Fruit fly (Drosophila melanogaster) whole organism, embryonic: Measurements from ENCODE around the gene CG16957.

Experiments used
- BEAF-32 ChIP-seq: fragments of 200-800 bp; sonication (Bioruptor generic); optimal IDR thresholded peaks from 3 replicates; lab custom pipeline; 2017; ENCODE audit warnings: missing biosample characterization, missing genetic modification characterization, mild to moderate bottlenecking, moderate library complexity, missing genetic modification reagents
- CG10267 ChIP-seq: fragments of 200-800 bp; sonication (Bioruptor generic); optimal IDR thresholded peaks from 2 replicates; lab custom pipeline; 2018; ENCODE audit warnings: missing biosample characterization, mild to moderate bottlenecking, missing genetic modification characterization, moderate library complexity
- CG10462 ChIP-seq: fragments of 200-800 bp; sonication (Bioruptor generic); optimal IDR thresholded peaks from 2 replicates; lab custom pipeline; 2016; ENCODE audit warnings: missing biosample characterization, missing genetic modification characterization
- CG1233 ChIP-seq: fragments of 200-800 bp; sonication (Bioruptor generic); optimal IDR thresholded peaks from 4 replicates; lab custom pipeline; 2018; ENCODE audit warnings: missing biosample characterization, mild to moderate bottlenecking, missing genetic modification characterization
- CG13775 ChIP-seq: fragments of 200-800 bp; sonication (Bioruptor generic); optimal IDR thresholded peaks from 3 replicates; lab custom pipeline; 2017; ENCODE audit warnings: missing biosample characterization, mild to moderate bottlenecking, missing genetic modification characterization
- CG1529 ChIP-seq: fragments of 200-800 bp; sonication (Bioruptor generic); optimal IDR thresholded peaks from 3 replicates; lab custom pipeline; 2018; ENCODE audit warnings: missing biosample characterization, missing genetic modification characterization
- CG17802 ChIP-seq: fragments of 200-800 bp; sonication (Bioruptor generic); optimal IDR thresholded peaks from 2 replicates; lab custom pipeline; 2018; ENCODE audit warnings: missing biosample characterization, mild to moderate bottlenecking, missing genetic modification characterization, moderate library complexity
- CG2678 ChIP-seq: fragments of 200-800 bp; sonication (Bioruptor generic); optimal IDR thresholded peaks from 3 replicates; lab custom pipeline; 2019; ENCODE audit warnings: missing biosample characterization, mild to moderate bottlenecking, missing genetic modification characterization, moderate library complexity
- CG32767 ChIP-seq: fragments of 200-800 bp; sonication (Bioruptor generic); IDR thresholded peaks from 2 replicates; pipeline ENCODE4 v1.3.6; 2022; ENCODE audit warnings: missing biosample characterization, missing genetic modification characterization
- CG4424 ChIP-seq: fragments of 200-800 bp; sonication (Bioruptor generic); optimal IDR thresholded peaks from 3 replicates; lab custom pipeline; 2016; ENCODE audit warnings: missing biosample characterization, missing genetic modification characterization
- CG5180 ChIP-seq: fragments of 200-800 bp; sonication (Bioruptor generic); optimal IDR thresholded peaks from 3 replicates; lab custom pipeline; 2017; ENCODE audit warnings: missing biosample characterization, missing genetic modification characterization, mild to moderate bottlenecking, moderate library complexity, missing genetic modification reagents
- CG6683 ChIP-seq: fragments of 200-800 bp; sonication (Bioruptor generic); optimal IDR thresholded peaks from 2 replicates; lab custom pipeline; 2017; ENCODE audit warnings: missing biosample characterization, mild to moderate bottlenecking, missing genetic modification characterization, missing genetic modification reagents
- CG7271 ChIP-seq: fragments of 200-800 bp; sonication (Bioruptor generic); optimal IDR thresholded peaks from 2 replicates; lab custom pipeline; 2018; ENCODE audit warnings: missing biosample characterization, mild to moderate bottlenecking, missing genetic modification characterization, moderate library complexity
- CG7372 ChIP-seq: fragments of 200-800 bp; sonication (Bioruptor generic); IDR thresholded peaks from 2 replicates; pipeline ENCODE4 v1.3.6; 2022; ENCODE audit warnings: missing biosample characterization, missing genetic modification characterization
- CG7839 ChIP-seq: fragments of 200-800 bp; sonication (Bioruptor generic); optimal IDR thresholded peaks from 3 replicates; lab custom pipeline; 2018; ENCODE audit warnings: missing biosample characterization, mild to moderate bottlenecking, missing genetic modification characterization, moderate library complexity
- CG9215 ChIP-seq: fragments of 200-800 bp; sonication (Bioruptor generic); IDR thresholded peaks from 2 replicates; pipeline ENCODE4 v1.3.6; 2022; ENCODE audit warnings: missing biosample characterization, missing genetic modification characterization
- CG9797 ChIP-seq: fragments of 200-800 bp; sonication (Bioruptor generic); optimal IDR thresholded peaks from 3 replicates; lab custom pipeline; 2018; ENCODE audit warnings: missing biosample characterization, mild to moderate bottlenecking, missing genetic modification characterization
- D19B ChIP-seq: fragments of 200-800 bp; sonication (Bioruptor generic); optimal IDR thresholded peaks from 2 replicates; lab custom pipeline; 2017; ENCODE audit warnings: missing biosample characterization, mild to moderate bottlenecking, missing genetic modification characterization
- Drgx ChIP-seq: fragments of 200-800 bp; sonication (Bioruptor generic); IDR thresholded peaks from 2 replicates; pipeline ENCODE4 v1.3.6; 2022; ENCODE audit warnings: missing biosample characterization, missing genetic modification characterization
- Fer1 ChIP-seq: fragments of 200-800 bp; sonication (Bioruptor generic); optimal IDR thresholded peaks from 2 replicates; lab custom pipeline; 2017; ENCODE audit warnings: missing biosample characterization, mild to moderate bottlenecking, missing genetic modification characterization
- Fer3 ChIP-seq: fragments of 200-800 bp; sonication (Bioruptor generic); optimal IDR thresholded peaks from 2 replicates; lab custom pipeline; 2018; ENCODE audit warnings: missing biosample characterization, mild to moderate bottlenecking, missing genetic modification characterization, moderate library complexity
- GATAe ChIP-seq: fragments of 200-800 bp; sonication (Bioruptor generic); conservative IDR thresholded peaks from 2 replicates; pipeline ENCODE4 v1.3.6; 2022; ENCODE audit warnings: missing biosample characterization, missing genetic modification characterization
- HLH3B ChIP-seq: fragments of 200-800 bp; sonication (Bioruptor generic); IDR thresholded peaks from 2 replicates; pipeline ENCODE4 v1.3.6; 2022; ENCODE audit warnings: missing biosample characterization, missing genetic modification characterization
- Hand ChIP-seq: fragments of 200-800 bp; sonication (Bioruptor generic); optimal IDR thresholded peaks from 2 replicates; lab custom pipeline; 2017; ENCODE audit warnings: mild to moderate bottlenecking, missing biosample characterization, missing genetic modification reagents, missing genetic modification characterization
- HmgD ChIP-seq: fragments of 200-800 bp; sonication (Bioruptor generic); optimal IDR thresholded peaks from 3 replicates; lab custom pipeline; 2016; ENCODE audit warnings: missing biosample characterization, missing genetic modification characterization
- MTF-1 ChIP-seq: fragments of 200-800 bp; sonication (Bioruptor generic); optimal IDR thresholded peaks from 2 replicates; lab custom pipeline; 2018; ENCODE audit warnings: missing biosample characterization, mild to moderate bottlenecking, missing genetic modification characterization, borderline replicate concordance
- Nf-YB ChIP-seq: fragments of 200-800 bp; sonication (Bioruptor generic); optimal IDR thresholded peaks from 3 replicates; lab custom pipeline; 2019; ENCODE audit warnings: missing biosample characterization, mild to moderate bottlenecking, missing genetic modification characterization, moderate library complexity
- Pdp1 ChIP-seq, 2 experiments: fragments of 200-800 bp; sonication (Bioruptor generic); optimal IDR thresholded peaks; 3 replicates each; lab custom pipeline; 2016; ENCODE audit warnings: missing biosample characterization in 2 of 2, missing genetic modification characterization in 2 of 2, mild to moderate bottlenecking in 1 of 2, moderate library complexity in 1 of 2
- al ChIP-seq: fragments of 200-800 bp; sonication (Bioruptor generic); IDR thresholded peaks from 2 replicates; pipeline ENCODE4 v1.3.6; 2022; ENCODE audit warnings: missing biosample characterization, missing genetic modification characterization
- aop ChIP-seq: fragments of 200-800 bp; sonication (Bioruptor generic); IDR thresholded peaks from 2 replicates; pipeline ENCODE4 v1.3.6; 2022; ENCODE audit warnings: missing biosample characterization, missing genetic modification characterization
- dan ChIP-seq: fragments of 200-800 bp; sonication (Bioruptor generic); IDR thresholded peaks from 2 replicates; pipeline ENCODE4 v1.3.6; 2022; ENCODE audit warnings: missing biosample characterization, missing genetic modification characterization
- exex ChIP-seq: fragments of 200-800 bp; sonication (Bioruptor generic); optimal IDR thresholded peaks from 4 replicates; lab custom pipeline; 2018; ENCODE audit warnings: missing biosample characterization, mild to moderate bottlenecking, missing genetic modification characterization, moderate library complexity
- h ChIP-seq: fragments of >200 bp; optimal IDR thresholded peaks from 2 replicates; lab custom pipeline; 2017
- ken ChIP-seq: fragments of 200-800 bp; sonication (Bioruptor generic); IDR thresholded peaks from 3 replicates; pipeline ENCODE4 v1.3.6; 2022; ENCODE audit warnings: missing biosample characterization, missing genetic modification characterization
- mirr ChIP-seq: fragments of 200-800 bp; sonication (Bioruptor generic); optimal IDR thresholded peaks from 3 replicates; lab custom pipeline; 2018; ENCODE audit warnings: missing biosample characterization, mild to moderate bottlenecking, missing genetic modification characterization
- nmo ChIP-seq: fragments of 200-800 bp; sonication (Bioruptor generic); optimal IDR thresholded peaks from 2 replicates; lab custom pipeline; 2018; ENCODE audit warnings: missing biosample characterization, mild to moderate bottlenecking, missing genetic modification characterization, moderate library complexity
- pan ChIP-seq, 4 experiments: fragments of >200 bp in 3 of 4; fragments of 200-800 bp in 1 of 4; sonication (Bioruptor generic) in 1 of 4; optimal IDR thresholded peaks in 3 of 4; IDR thresholded peaks in 1 of 4; 2 replicates each; pipeline versions ENCODE4 v1.3.6 to Lab custom; 2017 to 2022; ENCODE audit warnings: missing biosample characterization in 2 of 4, missing genetic modification characterization in 2 of 4, mixed read lengths in 1 of 4
- prd ChIP-seq, 3 experiments: fragments of >200 bp in 2 of 3; fragments of 200-800 bp in 1 of 3; sonication (Bioruptor generic) in 1 of 3; optimal IDR thresholded peaks in 2 of 3; IDR thresholded peaks in 1 of 3; 2 replicates in 2 of 3; 3 replicates in 1 of 3; pipeline versions ENCODE4 v1.3.6 to Lab custom; 2017 to 2022; ENCODE audit warnings: missing biosample characterization in 1 of 3, missing genetic modification characterization in 1 of 3
- pzg ChIP-seq: fragments of 200-800 bp; sonication (Bioruptor generic); optimal IDR thresholded peaks from 3 replicates; lab custom pipeline; 2018; ENCODE audit warnings: missing biosample characterization, mild to moderate bottlenecking, missing genetic modification characterization, moderate library complexity
- stc ChIP-seq: fragments of 200-800 bp; sonication (Bioruptor generic); IDR thresholded peaks from 2 replicates; pipeline ENCODE4 v1.3.6; 2022; ENCODE audit warnings: missing biosample characterization, missing genetic modification characterization
- sug ChIP-seq: fragments of 200-800 bp; optimal IDR thresholded peaks from 2 replicates; lab custom pipeline; 2019; ENCODE audit warnings: missing biosample characterization, mild to moderate bottlenecking, missing genetic modification characterization, moderate library complexity
- tna ChIP-seq: fragments of 200-800 bp; sonication (Bioruptor generic); IDR thresholded peaks from 2 replicates; pipeline ENCODE4 v1.3.6; 2022; ENCODE audit warnings: missing biosample characterization, missing genetic modification characterization; ENCODE audit not compliant: partially characterized antibody
- unc-4 ChIP-seq: fragments of 200-800 bp; sonication (Bioruptor generic); IDR thresholded peaks from 2 replicates; pipeline ENCODE4 v1.3.6; 2022; ENCODE audit warnings: missing biosample characterization, missing genetic modification characterization; ENCODE audit not compliant: partially characterized antibody
- usp ChIP-seq: fragments of >200 bp; optimal IDR thresholded peaks from 2 replicates; lab custom pipeline; 2017; ENCODE audit warnings: missing biosample characterization, missing genetic modification characterization
- vnd ChIP-seq: fragments of 200-800 bp; sonication (Bioruptor generic); IDR thresholded peaks from 3 replicates; pipeline ENCODE4 v1.3.6; 2022; ENCODE audit warnings: missing biosample characterization, missing genetic modification characterization; ENCODE audit not compliant: partially characterized antibody
- vvl ChIP-seq: fragments of 200-800 bp; sonication (Bioruptor generic); IDR thresholded peaks from 2 replicates; pipeline ENCODE4 v1.3.6; 2022; ENCODE audit warnings: missing biosample characterization, missing genetic modification characterization
- zfh2 ChIP-seq: fragments of 200-800 bp; sonication (Bioruptor generic); optimal IDR thresholded peaks from 2 replicates; lab custom pipeline; 2016; ENCODE audit warnings: missing biosample characterization, missing genetic modification characterization

Gene CG16957

dm6 chr2L:13376086-13376485 lies 19.9 kb downstream of the CG16957 start:
- TF ChIP-seq CG13775 (GFP tag; lab: Kevin White, UChicago) (no peak), CG9797 (GFP tag; lab: Kevin White, UChicago) (no peak), mirr (GFP tag; lab: Kevin White, UChicago) (peak; percentile 81), vnd (GFP tag; lab: Robert Waterston, UW) (no peak), vvl (GFP tag; lab: Robert Waterston, UW) (no peak), tna (GFP tag; lab: Robert Waterston, UW) (no peak), exex (tag; lab: Kevin White, UChicago) (peak; percentile 99), CG10462 (GFP tag; lab: Kevin White, UChicago) (no peak), Nf-YB (GFP tag; lab: Kevin White, UChicago) (no peak), pzg (GFP tag; lab: Kevin White, UChicago) (no peak), unc-4 (GFP tag; lab: Robert Waterston, UW) (no peak), CG6683 (GFP tag; lab: Kevin White, UChicago) (no peak), usp (no peak), zfh2 (no peak), pan (optimal IDR thresholded peaks at IDR 0.05; lab: Kevin White, UChicago) (no peak), pan (GFP tag; optimal IDR thresholded peaks at IDR 0.05 in 1 of 2, IDR thresholded peaks at IDR 0.05 in 1 of 2) (no peak), CG7372 (no peak), Pdp1 (GFP tag; optimal IDR thresholded peaks at IDR 0.05; lab: Kevin White, UChicago) (peak in 1 of 2 experiments; percentile 86), prd (optimal IDR thresholded peaks at IDR 0.05; lab: Kevin White, UChicago) (no peak), prd (GFP tag; IDR thresholded peaks at IDR 0.05; lab: Robert Waterston, UW) (no peak), CG7839 (tag; lab: Kevin White, UChicago) (no peak), CG9215 (GFP tag; lab: Robert Waterston, UW) (no peak), al (GFP tag; lab: Robert Waterston, UW) (no peak), CG1233 (no peak), CG4424 (GFP tag; lab: Kevin White, UChicago) (no peak), CG17802 (tag; lab: Kevin White, UChicago) (no peak), ken (GFP tag; lab: Robert Waterston, UW) (no peak), nmo (GFP tag; lab: Kevin White, UChicago) (no peak), HmgD (GFP tag; lab: Kevin White, UChicago) (no peak)

dm6 chr2L:13373435-13374242 lies 22.3 kb downstream of the CG16957 start, which contains the start of the genes Bdp1 and CG6565:
Gene Bdp1 (minus strand): TSS chr2L:13373890.
Gene CG6565 (plus strand): TSS chr2L:13374019.
- TF ChIP-seq CG7271 (tag; lab: Kevin White, UChicago) = peak; percentile 75
- peak; percentile 83 for TF ChIP-seq stc (GFP tag; lab: Robert Waterston, UW)
- TF ChIP-seq D19B (GFP tag; lab: Kevin White, UChicago) = peak; percentile 92
- peak; percentile 96 for TF ChIP-seq al (GFP tag; lab: Robert Waterston, UW)
- TF ChIP-seq CG1529 (GFP tag; lab: Kevin White, UChicago) = peak; percentile 95
- TF ChIP-seq dan (GFP tag; lab: Robert Waterston, UW) = peak; percentile 93
- peak; percentile 95 for TF ChIP-seq sug (tag; lab: Kevin White, UChicago)
- TF ChIP-seq vvl (GFP tag; lab: Robert Waterston, UW) = peak; percentile 91
- TF ChIP-seq h (lab: Kevin White, UChicago) = no peak
- peak; percentile 95 for TF ChIP-seq Fer1 (GFP tag; lab: Kevin White, UChicago)
- TF ChIP-seq aop (GFP tag; lab: Robert Waterston, UW) = no peak
- TF ChIP-seq CG2678 (tag; lab: Kevin White, UChicago) = peak; percentile 97
- TF ChIP-seq CG5180 = peak; percentile 85
- peak; percentile 80 for TF ChIP-seq Hand (GFP tag; lab: Kevin White, UChicago)
- TF ChIP-seq GATAe (GFP tag; lab: Robert Waterston, UW) = peak; percentile 79
- TF ChIP-seq CG32767 (GFP tag; lab: Robert Waterston, UW) = peak; percentile 88
- TF ChIP-seq MTF-1 = peak; percentile 59
- peak; percentile 92 for TF ChIP-seq HLH3B (GFP tag; lab: Robert Waterston, UW)
- peak; percentile 100 for TF ChIP-seq CG10267 (tag; lab: Kevin White, UChicago)
- TF ChIP-seq BEAF-32 (GFP tag; lab: Kevin White, UChicago) = peak; percentile 70
- peak; percentile 92 for TF ChIP-seq Drgx
- TF ChIP-seq Fer3 = peak; percentile 94
